Worm (Caenorhabditis elegans) whole organism, young adult: Measurements from ENCODE around the gene gur-3.

Experiments used
- F10E7.11 ChIP-seq: sonication (generic microtip); optimal IDR thresholded peaks from 2 replicates; lab custom pipeline; 2017; ENCODE audit warnings: mild to moderate bottlenecking, missing genetic modification characterization, moderate library complexity, missing compliant biosample characterization
- F23B12.7 ChIP-seq: sonication (generic microtip); optimal IDR thresholded peaks from 2 replicates; lab custom pipeline; 2017; ENCODE audit warnings: missing genetic modification characterization, mild to moderate bottlenecking, missing compliant biosample characterization, antibody characterized with exemption, moderate library complexity; ENCODE audit not compliant: insufficient read depth
- F57C9.4 ChIP-seq: sonication (generic microtip); optimal IDR thresholded peaks from 2 replicates; lab custom pipeline; 2017; ENCODE audit warnings: mild to moderate bottlenecking, missing genetic modification characterization, missing compliant biosample characterization
- K12H6.12 ChIP-seq: fragments of 200-800 bp; sonication (Bioruptor generic); optimal IDR thresholded peaks from 2 replicates; lab custom pipeline; 2018; ENCODE audit warnings: mild to moderate bottlenecking, missing genetic modification characterization, missing compliant biosample characterization
- Y95B8A.8 ChIP-seq: fragments of 200-800 bp; sonication (Bioruptor generic); IDR thresholded peaks from 2 replicates; pipeline ENCODE4 v1.3.6; 2022; ENCODE audit warnings: missing genetic modification reagents, missing genetic modification characterization, missing compliant biosample characterization
- ZK185.1 ChIP-seq: sonication (generic microtip); optimal IDR thresholded peaks from 2 replicates; lab custom pipeline; 2016; ENCODE audit warnings: mild to moderate bottlenecking, missing genetic modification characterization, missing compliant biosample characterization; ENCODE audit not compliant: poor library complexity, severe bottlenecking
- ama-1 ChIP-seq, 3 experiments: fragments of 150-350 bp in 1 of 3; sonication (generic microtip) in 2 of 3; optimal IDR thresholded peaks; 2 replicates each; lab custom pipeline; 2014 to 2018; ENCODE audit warnings: missing biosample characterization in 2 of 3, missing genetic modification characterization in 2 of 3, missing genetic modification reagents in 2 of 3
- aptf-2 ChIP-seq: fragments of 200-800 bp; sonication (Bioruptor generic); conservative IDR thresholded peaks from 2 replicates; pipeline ENCODE4 v1.3.6; 2022; ENCODE audit warnings: missing genetic modification reagents, missing genetic modification characterization, missing compliant biosample characterization
- aptf-3 ChIP-seq: fragments of 200-800 bp; sonication (Bioruptor generic); IDR thresholded peaks from 2 replicates; pipeline ENCODE4 v1.3.6; 2022; ENCODE audit warnings: missing genetic modification characterization, missing compliant biosample characterization
- atf-7 ChIP-seq: sonication (generic microtip); optimal IDR thresholded peaks from 2 replicates; lab custom pipeline; 2017; ENCODE audit warnings: mild to moderate bottlenecking, missing genetic modification characterization, missing compliant biosample characterization
- attf-5 ChIP-seq: fragments of 200-800 bp; sonication (Bioruptor generic); optimal IDR thresholded peaks from 2 replicates; lab custom pipeline; 2018; ENCODE audit warnings: mild to moderate bottlenecking, missing genetic modification characterization, missing compliant biosample characterization
- ceh-40 ChIP-seq: fragments of 200-800 bp; sonication (Bioruptor generic); IDR thresholded peaks from 2 replicates; pipeline ENCODE4 v1.3.6; 2022; ENCODE audit warnings: missing genetic modification characterization, missing compliant biosample characterization
- ceh-79 ChIP-seq: sonication (generic microtip); optimal IDR thresholded peaks from 2 replicates; lab custom pipeline; 2017; ENCODE audit warnings: mild to moderate bottlenecking, missing genetic modification characterization, missing compliant biosample characterization
- ceh-91 ChIP-seq: fragments of 200-800 bp; sonication (Bioruptor generic); IDR thresholded peaks from 2 replicates; pipeline ENCODE4 v1.3.6; 2022; ENCODE audit warnings: missing genetic modification reagents, missing genetic modification characterization, missing compliant biosample characterization
- hlh-12 ChIP-seq: sonication (generic microtip); optimal IDR thresholded peaks from 2 replicates; lab custom pipeline; 2016; ENCODE audit warnings: missing genetic modification characterization, missing compliant biosample characterization
- hlh-26 ChIP-seq: fragments of 200-800 bp; sonication (Bioruptor generic); conservative IDR thresholded peaks from 2 replicates; pipeline ENCODE4 v1.3.6; 2022; ENCODE audit warnings: missing genetic modification reagents, missing genetic modification characterization, missing compliant biosample characterization
- hmg-1.2 ChIP-seq: fragments of 200-800 bp; sonication (Bioruptor generic); IDR thresholded peaks from 2 replicates; pipeline ENCODE4 v1.3.6; 2022; ENCODE audit warnings: missing genetic modification reagents, missing genetic modification characterization, missing compliant biosample characterization
- hmg-20 ChIP-seq: fragments of 200-800 bp; sonication (Bioruptor generic); IDR thresholded peaks from 2 replicates; pipeline ENCODE4 v1.3.6; 2022; ENCODE audit warnings: missing genetic modification reagents, missing genetic modification characterization, missing compliant biosample characterization
- hrde-1 ChIP-seq: sonication (generic microtip); optimal IDR thresholded peaks from 2 replicates; lab custom pipeline; 2016; ENCODE audit warnings: missing genetic modification characterization, mild to moderate bottlenecking, missing compliant biosample characterization, moderate library complexity, missing genotype, missing genetic modification reagents, borderline replicate concordance
- lag-1 ChIP-seq: fragments of 200-800 bp; sonication (Bioruptor generic); IDR thresholded peaks from 2 replicates; pipeline ENCODE4 v1.3.6; 2022; ENCODE audit warnings: missing genetic modification reagents, missing genetic modification characterization, missing compliant biosample characterization
- let-526 ChIP-seq: fragments of 200-800 bp; sonication (Bioruptor generic); IDR thresholded peaks from 2 replicates; pipeline ENCODE4 v1.3.6; 2022; ENCODE audit warnings: missing genetic modification reagents, missing genetic modification characterization, missing compliant biosample characterization
- lin-26 ChIP-seq: fragments of 200-800 bp; sonication (Bioruptor generic); IDR thresholded peaks from 2 replicates; pipeline ENCODE4 v1.3.6; 2022; ENCODE audit warnings: missing genetic modification reagents, missing genetic modification characterization, missing compliant biosample characterization
- lir-1 ChIP-seq: fragments of 200-800 bp; sonication (Bioruptor generic); conservative IDR thresholded peaks from 2 replicates; pipeline ENCODE4 v1.3.6; 2022; ENCODE audit warnings: missing genetic modification reagents, missing genetic modification characterization, missing compliant biosample characterization
- lsl-1 ChIP-seq: fragments of 200-800 bp; sonication (Bioruptor generic); optimal IDR thresholded peaks from 2 replicates; lab custom pipeline; 2018; ENCODE audit warnings: mild to moderate bottlenecking, missing genetic modification characterization, moderate library complexity, missing compliant biosample characterization
- madf-10 ChIP-seq: sonication (generic microtip); optimal IDR thresholded peaks from 2 replicates; lab custom pipeline; 2016; ENCODE audit warnings: mild to moderate bottlenecking, missing genetic modification characterization, missing compliant biosample characterization
- madf-3 ChIP-seq: fragments of 200-800 bp; sonication (Bioruptor generic); IDR thresholded peaks from 2 replicates; pipeline ENCODE4 v1.3.6; 2022; ENCODE audit warnings: missing genetic modification reagents, missing genetic modification characterization, missing compliant biosample characterization
- mcd-1 ChIP-seq: fragments of 200-800 bp; sonication (Bioruptor generic); IDR thresholded peaks from 2 replicates; pipeline ENCODE4 v1.3.6; 2022; ENCODE audit warnings: missing genetic modification reagents, missing genetic modification characterization, missing compliant biosample characterization
- pbrm-1 ChIP-seq: fragments of 200-800 bp; sonication (Bioruptor generic); IDR thresholded peaks from 2 replicates; pipeline ENCODE4 v1.3.6; 2022; ENCODE audit warnings: missing genetic modification reagents, missing genetic modification characterization, missing compliant biosample characterization
- rcor-1 ChIP-seq: fragments of 200-800 bp; sonication (Bioruptor generic); IDR thresholded peaks from 2 replicates; pipeline ENCODE4 v1.3.6; 2022; ENCODE audit warnings: missing genetic modification reagents, missing genetic modification characterization, missing compliant biosample characterization
- rpc-1 ChIP-seq, 2 experiments: fragments of 150-350 bp in 1 of 2; sonication (generic microtip) in 1 of 2; optimal IDR thresholded peaks; 2 replicates each; lab custom pipeline; 2014 to 2018; ENCODE audit warnings: missing biosample characterization in 1 of 2, missing genetic modification characterization in 1 of 2, missing genetic modification reagents in 1 of 2, missing genotype in 1 of 2
- sdz-38 ChIP-seq: sonication (generic microtip); optimal IDR thresholded peaks from 2 replicates; lab custom pipeline; 2016; ENCODE audit warnings: missing genotype, missing genetic modification characterization, missing compliant biosample characterization
- tlf-1 ChIP-seq: fragments of 200-800 bp; sonication (Bioruptor generic); optimal IDR thresholded peaks from 2 replicates; lab custom pipeline; 2018; ENCODE audit warnings: mild to moderate bottlenecking, missing genetic modification characterization, missing compliant biosample characterization
- unc-130 ChIP-seq: sonication (generic microtip); optimal IDR thresholded peaks from 2 replicates; lab custom pipeline; 2016; ENCODE audit warnings: missing genetic modification reagents, missing genetic modification characterization, missing compliant biosample characterization
- zfh-2 ChIP-seq: fragments of 200-800 bp; sonication (Bioruptor generic); conservative IDR thresholded peaks from 2 replicates; pipeline ENCODE4 v1.3.6; 2022; ENCODE audit warnings: missing genetic modification reagents, missing genetic modification characterization, missing compliant biosample characterization
- ztf-22 ChIP-seq: fragments of 200-800 bp; sonication (Bioruptor generic); optimal IDR thresholded peaks from 2 replicates; lab custom pipeline; 2018; ENCODE audit warnings: mild to moderate bottlenecking, missing genetic modification characterization, moderate library complexity, missing compliant biosample characterization
- ztf-25 ChIP-seq: fragments of 200-800 bp; sonication (Bioruptor generic); IDR thresholded peaks from 2 replicates; pipeline ENCODE4 v1.3.6; 2022; ENCODE audit warnings: missing genetic modification reagents, missing genetic modification characterization, missing compliant biosample characterization
- ztf-28 ChIP-seq: fragments of 200-800 bp; sonication (Bioruptor generic); IDR thresholded peaks from 2 replicates; pipeline ENCODE4 v1.3.6; 2022; ENCODE audit warnings: missing genetic modification reagents, missing genetic modification characterization, missing compliant biosample characterization

The gur-3 gene

ce11 chrX:10372556-10372955, 33.5 kb downstream of the gur-3 start, which contains the start of gene Y49A10A.2 (continued):
- peak; percentile 78 for TF ChIP-seq hmg-1.2 (GFP tag; lab: Robert Waterston, UW)
- TF ChIP-seq tlf-1 = no peak
- no peak for TF ChIP-seq F10E7.11 (tag; lab: Kevin White, UChicago)
- TF ChIP-seq ama-1 (optimal IDR thresholded peaks at IDR 0.05; lab: Kevin White, UChicago) = no peak
- no peak for TF ChIP-seq ama-1 (GFP tag; optimal IDR thresholded peaks at IDR 0.05; lab: Kevin White, UChicago)
- TF ChIP-seq atf-7 (tag; lab: Kevin White, UChicago) = no peak
- TF ChIP-seq hrde-1 = no peak
- TF ChIP-seq F23B12.7 (tag; lab: Kevin White, UChicago) = no peak
- no peak for TF ChIP-seq unc-130 (GFP tag; lab: Kevin White, UChicago)
- no peak for TF ChIP-seq ceh-40 (GFP tag; lab: Robert Waterston, UW)
- no peak for TF ChIP-seq rpc-1 (optimal IDR thresholded peaks at IDR 0.05; lab: Kevin White, UChicago)
- no peak for TF ChIP-seq rpc-1 (tag; optimal IDR thresholded peaks at IDR 0.05; lab: Kevin White, UChicago)
- no peak for TF ChIP-seq F57C9.4 (tag; lab: Kevin White, UChicago)
- no peak for TF ChIP-seq lin-26
- TF ChIP-seq lag-1 (GFP tag; lab: Robert Waterston, UW) = no peak

DNA sequence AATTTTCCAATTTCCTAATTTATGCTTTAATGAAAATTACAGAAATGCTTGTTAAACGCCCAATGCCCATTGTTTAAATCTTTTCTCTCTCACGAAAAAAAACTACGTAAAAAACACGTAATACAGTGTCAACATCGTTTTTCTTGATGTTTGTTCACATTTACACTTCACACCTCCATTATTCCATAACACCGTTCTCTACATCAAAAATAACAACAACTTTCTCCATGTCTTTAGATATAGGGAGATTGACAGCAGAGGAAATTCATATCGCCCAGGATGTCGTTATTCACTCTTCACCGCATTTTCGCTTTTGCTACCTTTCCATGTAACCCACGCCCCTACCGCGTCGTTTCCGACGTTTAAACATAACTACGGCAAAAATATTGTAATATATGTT, 48.0 kb downstream of the gur-3 start, which contains the start of gene efhc-1:
Gene efhc-1 (plus strand): TSS at position 301 of the 400 bp plus-strand sequence.
- TF ChIP-seq lir-1 (no peak), rpc-1 (optimal IDR thresholded peaks at IDR 0.05; lab: Kevin White, UChicago) (no peak), rpc-1 (tag; optimal IDR thresholded peaks at IDR 0.05; lab: Kevin White, UChicago) (no peak), ztf-28 (GFP tag; lab: Robert Waterston, UW) (no peak), hmg-20 (GFP tag; lab: Robert Waterston, UW) (no peak), ceh-79 (no peak), Y95B8A.8 (no peak), ztf-25 (no peak), hlh-12 (tag; lab: Kevin White, UChicago) (no peak), let-526 (GFP tag; lab: Robert Waterston, UW) (no peak), K12H6.12 (tag; lab: Kevin White, UChicago) (no peak), rcor-1 (no peak), pbrm-1 (GFP tag; lab: Robert Waterston, UW) (no peak), lag-1 (GFP tag; lab: Robert Waterston, UW) (no peak), aptf-3 (no peak), ztf-22 (GFP tag; lab: Kevin White, UChicago) (no peak)

DNA sequence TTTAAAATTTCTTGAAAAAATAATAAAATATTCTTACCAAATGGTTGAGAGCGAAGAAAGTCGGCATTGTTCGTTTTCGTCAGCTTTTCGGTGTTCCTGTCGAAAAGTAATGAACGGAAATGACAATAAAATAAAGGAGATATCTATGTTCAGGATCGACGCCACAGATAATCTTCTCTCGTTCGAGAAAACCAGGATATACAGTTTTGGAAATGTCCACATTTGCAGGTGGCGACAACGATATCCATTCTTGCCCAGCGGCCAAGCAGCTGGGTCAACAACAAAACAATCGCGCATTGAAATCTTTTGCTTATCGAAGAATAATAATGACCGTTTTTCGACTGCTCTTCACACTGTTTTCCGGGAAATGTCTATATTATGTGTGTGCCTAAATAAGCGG, 50.5 kb downstream of the gur-3 start, which contains the start of gene R07E3.7:
Gene R07E3.7 (minus strand): TSS at position 101 of the 400 bp plus-strand sequence.
- TF ChIP-seq madf-10 (tag; lab: Kevin White, UChicago) (no peak), zfh-2 (GFP tag; lab: Robert Waterston, UW) (no peak), lsl-1 (no peak), ztf-22 (GFP tag; lab: Kevin White, UChicago) (no peak), ceh-91 (GFP tag; lab: Robert Waterston, UW) (no peak), aptf-2 (GFP tag; lab: Robert Waterston, UW) (no peak), mcd-1 (GFP tag; lab: Robert Waterston, UW) (no peak), let-526 (GFP tag; lab: Robert Waterston, UW) (no peak), attf-5 (GFP tag; lab: Kevin White, UChicago) (no peak), sdz-38 (tag; lab: Kevin White, UChicago) (no peak), ZK185.1 (tag; lab: Kevin White, UChicago) (no peak), madf-3 (GFP tag; lab: Robert Waterston, UW) (no peak), hlh-26 (GFP tag; lab: Robert Waterston, UW) (no peak)
